Worm (Caenorhabditis elegans) whole organism, mixed stage, embryonic: ENCODE results near the gene F13D2.1.
A peak's percentile ranks its signal among the peaks of the same experiment; 100 is the strongest.

Experiments
- M03D4.4 ChIP-seq: sonication (generic microtip); optimal IDR thresholded peaks from 2 replicates; lab custom pipeline; 2017; ENCODE audit warnings: mild to moderate bottlenecking, missing genetic modification characterization, missing compliant biosample characterization
- blmp-1 ChIP-seq: fragments of 150-350 bp; optimal IDR thresholded peaks from 2 replicates; lab custom pipeline; 2014; ENCODE audit warnings: missing biosample characterization, missing genetic modification characterization
- ceh-43 ChIP-seq: fragments of 200-800 bp; sonication (Bioruptor generic); optimal IDR thresholded peaks from 2 replicates; lab custom pipeline; 2018; ENCODE audit warnings: mild to moderate bottlenecking, missing genetic modification characterization, moderate library complexity, missing compliant biosample characterization
- ceh-83 ChIP-seq: fragments of 200-800 bp; sonication (Bioruptor generic); optimal IDR thresholded peaks from 2 replicates; lab custom pipeline; 2018; ENCODE audit warnings: mild to moderate bottlenecking, missing genetic modification characterization, missing compliant biosample characterization
- ces-1 ChIP-seq: fragments of 150-350 bp; optimal IDR thresholded peaks from 2 replicates; lab custom pipeline; 2014; ENCODE audit warnings: missing biosample characterization, missing genetic modification reagents, missing genetic modification characterization
- cnd-1 ChIP-seq: fragments of 200-800 bp; sonication (Bioruptor generic); optimal IDR thresholded peaks from 2 replicates; lab custom pipeline; 2018; ENCODE audit warnings: mild to moderate bottlenecking, missing genetic modification characterization, missing compliant biosample characterization
- drap-1 ChIP-seq: fragments of 200-800 bp; sonication (Bioruptor generic); optimal IDR thresholded peaks from 3 replicates; lab custom pipeline; 2018; ENCODE audit warnings: mild to moderate bottlenecking, missing genetic modification characterization, missing compliant biosample characterization
- elt-1 ChIP-seq: sonication (generic microtip); optimal IDR thresholded peaks from 2 replicates; lab custom pipeline; 2017; ENCODE audit warnings: missing genetic modification characterization, mild to moderate bottlenecking, missing compliant biosample characterization, antibody characterized with exemption, moderate library complexity, borderline replicate concordance; ENCODE audit not compliant: insufficient read depth
- elt-3 ChIP-seq: fragments of 150-350 bp; optimal IDR thresholded peaks from 2 replicates; lab custom pipeline; 2014; ENCODE audit warnings: missing biosample characterization, missing genetic modification characterization
- hlh-1 ChIP-seq: fragments of 150-350 bp; optimal IDR thresholded peaks from 2 replicates; lab custom pipeline; 2014; ENCODE audit warnings: missing biosample characterization, missing genetic modification reagents, missing genetic modification characterization
- lin-13 ChIP-seq: fragments of 150-350 bp; optimal IDR thresholded peaks from 2 replicates; lab custom pipeline; 2014; ENCODE audit warnings: missing biosample characterization, missing genetic modification characterization
- lin-32 ChIP-seq: fragments of 200-800 bp; sonication (Bioruptor generic); optimal IDR thresholded peaks from 2 replicates; lab custom pipeline; 2018; ENCODE audit warnings: mild to moderate bottlenecking, missing genetic modification characterization, missing compliant biosample characterization
- mab-5 ChIP-seq: fragments of 150-350 bp; optimal IDR thresholded peaks from 2 replicates; lab custom pipeline; 2014; ENCODE audit warnings: missing biosample characterization, missing genetic modification characterization
- mep-1 ChIP-seq: fragments of 150-350 bp; optimal IDR thresholded peaks from 2 replicates; lab custom pipeline; 2017; ENCODE audit warnings: missing biosample characterization, missing genetic modification reagents, missing genetic modification characterization, inconsistent platforms
- mls-2 ChIP-seq: sonication (generic microtip); optimal IDR thresholded peaks from 2 replicates; lab custom pipeline; 2016; ENCODE audit warnings: mild to moderate bottlenecking, missing genetic modification characterization, moderate library complexity, missing compliant biosample characterization
- nhr-12 ChIP-seq: fragments of 150-350 bp; optimal IDR thresholded peaks from 2 replicates; lab custom pipeline; 2014; ENCODE audit warnings: missing biosample characterization, missing genetic modification characterization
- nhr-237 ChIP-seq: fragments of 150-350 bp; optimal IDR thresholded peaks from 2 replicates; lab custom pipeline; 2014; ENCODE audit warnings: missing biosample characterization, missing genetic modification characterization
- nhr-28 ChIP-seq: fragments of 150-350 bp; optimal IDR thresholded peaks from 2 replicates; lab custom pipeline; 2014; ENCODE audit warnings: missing biosample characterization, missing genetic modification characterization
- pha-4 ChIP-seq: fragments of 150-350 bp; optimal IDR thresholded peaks from 2 replicates; lab custom pipeline; 2018; ENCODE audit warnings: missing biosample characterization, missing genetic modification reagents, missing genetic modification characterization
- snpc-4 ChIP-seq: fragments of 150-350 bp; optimal IDR thresholded peaks from 2 replicates; lab custom pipeline; 2014; ENCODE audit warnings: missing biosample characterization, missing genetic modification characterization
- sptf-1 ChIP-seq: sonication (generic microtip); optimal IDR thresholded peaks from 2 replicates; lab custom pipeline; 2017; ENCODE audit warnings: mild to moderate bottlenecking, missing genetic modification characterization, moderate library complexity, missing compliant biosample characterization
- tbx-8 ChIP-seq: fragments of 200-800 bp; sonication (Bioruptor generic); optimal IDR thresholded peaks from 2 replicates; lab custom pipeline; 2018; ENCODE audit warnings: mild to moderate bottlenecking, missing genetic modification characterization, moderate library complexity, missing compliant biosample characterization
- unc-120 ChIP-seq: sonication (generic microtip); optimal IDR thresholded peaks from 2 replicates; lab custom pipeline; 2017; ENCODE audit warnings: missing genetic modification characterization, missing compliant biosample characterization; ENCODE audit not compliant: poor library complexity, severe bottlenecking
- unc-39 ChIP-seq: fragments of 150-350 bp; optimal IDR thresholded peaks from 2 replicates; lab custom pipeline; 2014; ENCODE audit warnings: missing biosample characterization, missing genetic modification characterization
- unc-62 ChIP-seq: fragments of 150-350 bp; optimal IDR thresholded peaks from 2 replicates; lab custom pipeline; 2014; ENCODE audit warnings: missing biosample characterization, missing genetic modification reagents, missing genetic modification characterization
- zip-8 ChIP-seq: fragments of 150-350 bp; optimal IDR thresholded peaks from 2 replicates; lab custom pipeline; 2014; ENCODE audit warnings: missing biosample characterization, missing genetic modification characterization

F13D2.1 gene

ce11 chrX:11190443-11190842 lies 1.0 kb upstream of the F13D2.1 start:
- peak; percentile 29 for TF ChIP-seq elt-1 (tag; lab: Kevin White, UChicago)
- TF ChIP-seq nhr-237: no peak
- no peak for TF ChIP-seq tbx-8 (GFP tag; lab: Kevin White, UChicago)
- TF ChIP-seq unc-62 (GFP tag; lab: Kevin White, UChicago): peak; percentile 26
- peak; percentile 20 for TF ChIP-seq unc-120 (tag; lab: Kevin White, UChicago)

ce11 chrX:11185498-11185897 lies 3.9 kb downstream of the F13D2.1 start, which contains the start of gene gnrr-7:
gnrr-7 (plus strand) TSS chrX:11185798.
- no peak for TF ChIP-seq nhr-237
- TF ChIP-seq unc-39 (tag; lab: Kevin White, UChicago): no peak
- TF ChIP-seq cnd-1 (tag; lab: Kevin White, UChicago): no peak
- no peak for TF ChIP-seq M03D4.4 (tag; lab: Kevin White, UChicago)
- TF ChIP-seq snpc-4 (tag; lab: Kevin White, UChicago): no peak
- no peak for TF ChIP-seq nhr-12 (tag; lab: Kevin White, UChicago)
- TF ChIP-seq pha-4: no peak

ce11 chrX:11178599-11178998 lies 10.8 kb downstream of the F13D2.1 start, which contains the start of gene gnrr-6:
gnrr-6 (plus strand) TSS chrX:11178899.
- TF ChIP-seq zip-8 (tag; lab: Kevin White, UChicago) (no peak), ceh-83 (no peak), nhr-237 (no peak), ceh-43 (GFP tag; lab: Kevin White, UChicago) (no peak), lin-32 (GFP tag; lab: Kevin White, UChicago) (no peak), mep-1 (tag; lab: Kevin White, UChicago) (no peak), unc-62 (GFP tag; lab: Kevin White, UChicago) (no peak), pha-4 (no peak), drap-1 (GFP tag; lab: Kevin White, UChicago) (no peak), mls-2 (tag; lab: Kevin White, UChicago) (no peak), blmp-1 (tag; lab: Kevin White, UChicago) (no peak), lin-13 (no peak)

- TF ChIP-seq zip-8 (tag; lab: Kevin White, UChicago): no peak
- no peak for TF ChIP-seq unc-62 (GFP tag; lab: Kevin White, UChicago)
- TF ChIP-seq unc-120 (tag; lab: Kevin White, UChicago): no peak
- TF ChIP-seq ces-1 (GFP tag; lab: Kevin White, UChicago): no peak
- no peak for TF ChIP-seq mls-2 (tag; lab: Kevin White, UChicago)
- no peak for TF ChIP-seq nhr-237
Observed at ce11 chrX:11162778-11163584, 26.4 kb downstream of the F13D2.1 start.

ce11 chrX:11160537-11160936 lies 28.9 kb downstream of the F13D2.1 start, which contains the start of gene C05C9.1:
C05C9.1 (plus strand) TSS chrX:11160837.
- no peak for TF ChIP-seq sptf-1 (tag; lab: Kevin White, UChicago)
- no peak for TF ChIP-seq M03D4.4 (tag; lab: Kevin White, UChicago)
- TF ChIP-seq pha-4: no peak
- TF ChIP-seq hlh-1 (tag; lab: Kevin White, UChicago): no peak
- TF ChIP-seq elt-3 (tag; lab: Kevin White, UChicago): no peak

ce11 chrX:11152720-11153119 lies 36.7 kb downstream of the F13D2.1 start, which contains the start of the genes C05C9.3 and C05C9.2:
C05C9.3 (minus strand) TSS chrX:11152820.
C05C9.2 (plus strand) TSS chrX:11153065.
- TF ChIP-seq ceh-83: no peak
- no peak for TF ChIP-seq elt-3 (tag; lab: Kevin White, UChicago)
- no peak for TF ChIP-seq hlh-1 (tag; lab: Kevin White, UChicago)
- TF ChIP-seq nhr-237: no peak
- TF ChIP-seq sptf-1 (tag; lab: Kevin White, UChicago): no peak
- TF ChIP-seq nhr-28 (tag; lab: Kevin White, UChicago): no peak
- TF ChIP-seq mab-5 (tag; lab: Kevin White, UChicago): no peak
- no peak for TF ChIP-seq snpc-4 (tag; lab: Kevin White, UChicago)
